Worm (Caenorhabditis elegans): Measurements from ENCODE around the gene alh-10.

DNA sequence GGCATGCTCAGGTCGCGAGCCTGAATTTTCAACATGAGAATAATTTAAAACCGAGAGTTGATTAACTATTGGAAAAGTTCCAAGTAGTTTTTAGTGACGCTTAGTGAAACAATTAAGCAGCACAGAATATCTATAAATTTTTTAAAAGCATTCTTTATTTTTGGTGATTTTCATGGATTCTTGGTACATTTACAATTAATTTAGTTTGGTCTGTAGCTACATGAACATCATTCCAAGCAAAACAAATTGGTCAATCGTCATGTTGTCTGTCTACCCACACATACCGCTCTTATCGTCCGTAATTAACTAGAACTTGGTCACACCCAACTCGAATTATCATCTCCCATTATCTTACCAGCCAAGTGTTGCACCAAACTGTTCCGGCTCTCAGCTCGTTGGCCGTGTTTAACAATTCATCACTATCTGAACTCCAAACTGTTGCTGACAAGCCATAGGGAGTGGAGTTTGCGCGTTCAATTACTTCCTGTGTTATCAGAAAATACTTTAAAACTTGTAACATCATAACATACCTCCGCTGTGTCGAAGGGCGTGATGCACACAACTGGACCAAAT lies 2.7 kb downstream of the alh-10 start:
- TF ChIP-seq snpc-4 (tag; optimal IDR thresholded peaks at IDR 0.05) (no peak), nhr-2 (tag; optimal IDR thresholded peaks at IDR 0.05) (no peak)
